Fruit fly (Drosophila melanogaster) Kc167 (cell line): ENCODE results near the gene CG42740.

Experiments used
- Myc ChIP-seq: fragments of >200 bp; optimal IDR thresholded peaks from 2 replicates; lab custom pipeline; 2017; ENCODE audit warnings: missing external identifiers
- Sin3A ChIP-seq: fragments of >200 bp; optimal IDR thresholded peaks from 2 replicates; lab custom pipeline; 2018; ENCODE audit warnings: missing external identifiers
- h ChIP-seq: fragments of >200 bp; optimal IDR thresholded peaks from 3 replicates; lab custom pipeline; 2018; ENCODE audit warnings: missing external identifiers
- insv ChIP-seq: fragments of >200 bp; optimal IDR thresholded peaks from 3 replicates; lab custom pipeline; 2018; ENCODE audit warnings: missing external identifiers
- psq ChIP-seq: fragments of >200 bp; optimal IDR thresholded peaks from 2 replicates; lab custom pipeline; 2017; ENCODE audit warnings: missing external identifiers
- ttk ChIP-seq: sonication (Bioruptor generic); optimal IDR thresholded peaks from 2 replicates; lab custom pipeline; 2017; ENCODE audit warnings: missing external identifiers

The CG42740 gene

dm6 chr3R:30388215-30388871, 34.4 kb downstream of the CG42740 start:
- no peak for TF ChIP-seq insv (lab: Kevin White, UChicago)
- TF ChIP-seq ttk (lab: Kevin White, UChicago), result no peak
- TF ChIP-seq Sin3A (lab: Kevin White, UChicago), result no peak
- no peak for TF ChIP-seq h (lab: Kevin White, UChicago)
- no peak for TF ChIP-seq Myc (lab: Kevin White, UChicago)
- TF ChIP-seq psq (lab: Kevin White, UChicago), result no peak

dm6 chr3R:30387515-30388178, 35.1 kb downstream of the CG42740 start, which contains the start of the genes Fer2LCH and Fer1HCH:
Gene Fer2LCH, plus strand, starts transcription at chr3R:30387804.
Gene Fer1HCH, minus strand, starts transcription at chr3R:30388178.
- no peak for TF ChIP-seq Myc (lab: Kevin White, UChicago)
- TF ChIP-seq insv (lab: Kevin White, UChicago), result no peak
- no peak for TF ChIP-seq Sin3A (lab: Kevin White, UChicago)
- TF ChIP-seq ttk (lab: Kevin White, UChicago), result no peak
- TF ChIP-seq psq (lab: Kevin White, UChicago), result no peak
- TF ChIP-seq h (lab: Kevin White, UChicago), result no peak

- TF ChIP-seq insv (lab: Kevin White, UChicago) (no peak), h (lab: Kevin White, UChicago) (no peak), psq (lab: Kevin White, UChicago) (no peak), Myc (lab: Kevin White, UChicago) (no peak), ttk (lab: Kevin White, UChicago) (no peak), Sin3A (lab: Kevin White, UChicago) (no peak)
These were observed 35.9 kb downstream of the CG42740 start for dm6 chr3R:30386759-30387437.

dm6 chr3R:30385531-30385930, 37.2 kb downstream of the CG42740 start:
- TF ChIP-seq Sin3A (lab: Kevin White, UChicago) (no peak), insv (lab: Kevin White, UChicago) (no peak), psq (lab: Kevin White, UChicago) (no peak), h (lab: Kevin White, UChicago) (no peak), ttk (lab: Kevin White, UChicago) (no peak), Myc (lab: Kevin White, UChicago) (no peak)

- TF ChIP-seq ttk (lab: Kevin White, UChicago) (no peak), Myc (lab: Kevin White, UChicago) (no peak), psq (lab: Kevin White, UChicago) (no peak), Sin3A (lab: Kevin White, UChicago) (no peak)
These were observed 39.6 kb downstream of the CG42740 start for dm6 chr3R:30383181-30383580.
